Fruit fly (Drosophila melanogaster): ENCODE measurements around the gene CG11444.

dm6 chrX:4553999-4554398 is at the start of gene CG11444:
- TF ChIP-seq maf-S (GFP tag; optimal IDR thresholded peaks at IDR 0.05) (peak; percentile 36), CG14014 (GFP tag; IDR thresholded peaks at IDR 0.05) (peak; percentile 32; the same call in 1 of the 2 replicates), CG11398 (GFP tag; optimal IDR thresholded peaks at IDR 0.05) (no peak), crp (GFP tag; optimal IDR thresholded peaks at IDR 0.05) (no peak), CG7839 (tag; optimal IDR thresholded peaks at IDR 0.05) (no peak), CG9797 (GFP tag; optimal IDR thresholded peaks at IDR 0.05) (peak; percentile 94), pfk (GFP tag; optimal IDR thresholded peaks at IDR 0.05) (peak; percentile 44), CoRest (tag; optimal IDR thresholded peaks at IDR 0.05) (peak; percentile 48), CG32532 (GFP tag; IDR thresholded peaks at IDR 0.05) (peak; percentile 51), CG10147 (GFP tag; optimal IDR thresholded peaks at IDR 0.05) (peak; percentile 10), CG1832 (GFP tag; optimal IDR thresholded peaks at IDR 0.05) (no peak), CG6813 (GFP tag; optimal IDR thresholded peaks at IDR 0.05) (no peak)

Measured in whole organism, embryonic.